Worm (Caenorhabditis elegans) whole organism, young adult: Measurements from ENCODE around the gene C35A11.2.

Experiments used
- akir-1 ChIP-seq: fragments of 200-800 bp; sonication (Bioruptor generic); optimal IDR thresholded peaks from 2 replicates; lab custom pipeline; 2018; ENCODE audit warnings: mild to moderate bottlenecking, missing genetic modification characterization, moderate library complexity, missing compliant biosample characterization
- pha-4 ChIP-seq: fragments of 150-350 bp; sonication (generic microtip); optimal IDR thresholded peaks from 2 replicates; lab custom pipeline; 2014; ENCODE audit warnings: missing biosample characterization, missing genetic modification reagents, missing genetic modification characterization
- sea-2 ChIP-seq: fragments of 200-800 bp; sonication (Bioruptor generic); IDR thresholded peaks from 2 replicates; pipeline ENCODE4 v1.3.6; 2022; ENCODE audit warnings: missing genetic modification characterization, missing compliant biosample characterization
- somi-1 ChIP-seq: fragments of 200-800 bp; sonication (Bioruptor generic); optimal IDR thresholded peaks from 2 replicates; lab custom pipeline; 2018; ENCODE audit warnings: mild to moderate bottlenecking, missing genetic modification characterization, missing compliant biosample characterization
- zim-3 ChIP-seq: sonication (generic microtip); optimal IDR thresholded peaks from 2 replicates; lab custom pipeline; 2017; ENCODE audit warnings: mild to moderate bottlenecking, missing genetic modification characterization, moderate library complexity, missing compliant biosample characterization
- ztf-26 ChIP-seq: sonication (generic microtip); optimal IDR thresholded peaks from 2 replicates; lab custom pipeline; 2017; ENCODE audit warnings: missing genetic modification characterization, missing compliant biosample characterization

ce11 chrV:5364863-5365262 is 21.2 kb upstream of the C35A11.2 start, which contains the start of gene T09D3.8:
- no peak for TF ChIP-seq pha-4
- no peak for TF ChIP-seq somi-1 (GFP tag; lab: Kevin White, UChicago)
- no peak for TF ChIP-seq ztf-26 (tag; lab: Kevin White, UChicago)
- TF ChIP-seq akir-1 (GFP tag; lab: Kevin White, UChicago) = no peak
- no peak for TF ChIP-seq sea-2
- no peak for TF ChIP-seq zim-3 (tag; lab: Kevin White, UChicago)
